Worm (Caenorhabditis elegans) whole organism, L4/young adult: ENCODE data around the gene tiar-1.

Experiments used
- dao-5 ChIP-seq: sonication (generic microtip); optimal IDR thresholded peaks from 2 replicates; lab custom pipeline; 2016; ENCODE audit warnings: missing genotype, missing genetic modification characterization, moderate library complexity, missing compliant biosample characterization
- him-1 ChIP-seq: sonication (generic microtip); optimal IDR thresholded peaks from 2 replicates; lab custom pipeline; 2016; ENCODE audit warnings: missing genotype, missing genetic modification reagents, missing genetic modification characterization, missing compliant biosample characterization

DNA sequence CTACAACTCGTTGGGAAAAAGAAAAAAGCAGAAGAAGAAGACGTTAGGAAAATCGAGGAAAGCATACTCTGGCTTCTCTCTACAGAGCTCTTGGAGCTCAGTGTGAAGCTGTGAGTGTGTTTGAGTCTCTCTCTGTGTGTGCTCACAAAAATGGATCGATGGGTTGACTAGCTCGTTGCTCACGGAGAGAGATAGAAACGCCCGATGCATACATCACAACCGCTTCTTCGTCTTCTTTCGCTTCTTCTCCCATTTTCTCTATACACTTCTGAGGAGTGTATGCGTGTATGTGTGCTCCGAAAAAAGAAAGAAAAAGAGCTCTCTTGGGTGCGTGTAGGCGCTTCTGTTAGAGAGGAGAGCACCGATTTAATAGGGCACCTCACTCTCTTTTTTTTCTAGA, 10.5 kb upstream of the tiar-1 start:
- TF ChIP-seq dao-5 (tag; lab: Kevin White, UChicago), result no peak
- TF ChIP-seq him-1 (tag; lab: Kevin White, UChicago), result peak; percentile 83
